Worm (Caenorhabditis elegans) whole organism, L4 larva: ENCODE data around the gene mesp-1.

Source experiments
- ama-1 ChIP-seq: fragments of 150-350 bp; optimal IDR thresholded peaks from 2 replicates; lab custom pipeline; 2014; ENCODE audit warnings: inconsistent platforms, mixed read lengths
- fos-1 ChIP-seq: fragments of 150-350 bp; optimal IDR thresholded peaks from 2 replicates; lab custom pipeline; 2014; ENCODE audit warnings: missing biosample characterization, missing genetic modification characterization
- madf-9 ChIP-seq: fragments of 200-800 bp; sonication (Bioruptor generic); conservative IDR thresholded peaks from 2 replicates; pipeline ENCODE4 v1.3.6; 2022; ENCODE audit warnings: missing genetic modification reagents, missing genetic modification characterization, missing compliant biosample characterization
- mes-2 ChIP-seq: sonication (generic microtip); optimal IDR thresholded peaks from 2 replicates; lab custom pipeline; 2016; ENCODE audit warnings: missing genotype, mild to moderate bottlenecking, missing genetic modification characterization, missing compliant biosample characterization; ENCODE audit not compliant: poor library complexity, severe bottlenecking
- nhr-237 ChIP-seq: sonication (generic microtip); optimal IDR thresholded peaks from 2 replicates; lab custom pipeline; 2017; ENCODE audit warnings: missing biosample characterization, missing genetic modification characterization
- nhr-6 ChIP-seq: fragments of 150-350 bp; optimal IDR thresholded peaks from 2 replicates; lab custom pipeline; 2014; ENCODE audit warnings: missing biosample characterization, missing genetic modification characterization

DNA sequence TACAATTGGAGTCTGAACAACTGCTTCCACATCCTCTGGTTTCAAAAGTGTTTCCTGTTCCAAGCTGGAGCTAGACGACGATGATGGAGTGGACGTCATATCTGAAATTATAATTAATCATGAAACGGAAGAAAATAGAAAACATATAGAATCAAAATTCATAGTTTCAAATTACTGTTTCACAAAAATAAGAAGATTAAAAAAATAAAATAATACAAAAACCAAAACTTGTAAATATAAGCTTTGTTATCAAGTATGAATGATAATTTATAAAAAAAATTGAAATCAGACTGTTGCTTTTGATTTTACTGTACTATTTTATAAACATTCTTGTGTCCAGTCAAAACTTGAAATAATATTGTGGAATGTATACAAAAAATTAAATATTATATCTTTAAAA, 35.4 kb upstream of the mesp-1 start, which contains the start of gene str-176:
- TF ChIP-seq fos-1 (tag; lab: Kevin White, UChicago), result no peak
- no peak for TF ChIP-seq nhr-237 (tag; lab: Kevin White, UChicago)
- no peak for TF ChIP-seq ama-1 (lab: Kevin White, UChicago)
- no peak for TF ChIP-seq madf-9 (GFP tag; lab: Robert Waterston, UW)
- TF ChIP-seq mes-2 (tag; lab: Kevin White, UChicago), result no peak
- TF ChIP-seq nhr-6 (tag; lab: Kevin White, UChicago), result no peak
